Worm (Caenorhabditis elegans): ENCODE measurements around the gene B0554.4.

DNA sequence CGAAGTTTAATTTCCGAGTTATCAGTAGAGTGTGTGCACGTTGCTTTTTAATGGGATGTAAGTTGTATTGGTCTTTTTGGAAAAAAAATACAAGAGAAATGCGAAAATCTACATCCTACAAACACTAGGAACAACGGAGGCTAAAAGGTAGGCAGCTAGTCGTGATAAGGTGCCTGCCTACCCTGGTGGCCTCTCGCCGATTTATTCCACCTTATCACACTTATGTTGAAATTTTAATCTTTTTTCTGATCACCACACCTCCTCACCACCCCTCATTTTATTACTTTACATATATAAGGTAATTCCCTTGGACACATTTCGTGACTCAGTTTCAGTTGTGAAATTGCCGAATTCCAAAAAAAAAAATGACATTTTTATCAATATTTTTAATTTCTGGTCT is 6.8 kb upstream of the B0554.4 start, which contains the start of gene dod-20:
- TF ChIP-seq unc-55 (GFP tag; optimal IDR thresholded peaks at IDR 0.05) (no peak), dmd-4 (tag; optimal IDR thresholded peaks at IDR 0.05; ENCODE audit: borderline replicate concordance) (no peak), pha-4 (tag; optimal IDR thresholded peaks at IDR 0.05) (no peak), nfya-1 (tag; optimal IDR thresholded peaks at IDR 0.05) (no peak), ceh-22 (tag; optimal IDR thresholded peaks at IDR 0.05) (no peak), ets-4 (tag; optimal IDR thresholded peaks at IDR 0.05) (no peak), hlh-6 (tag; optimal IDR thresholded peaks at IDR 0.05) (no peak), hlh-13 (GFP tag; optimal IDR thresholded peaks at IDR 0.05) (no peak)
